Fruit fly (Drosophila melanogaster) whole organism, embryonic: Measurements from ENCODE around the gene Cep97.

Experiments
- Adf1 ChIP-seq: fragments of 200-800 bp; sonication (Bioruptor generic); IDR thresholded peaks from 2 replicates; pipeline ENCODE4 v1.3.6; 2022; ENCODE audit warnings: missing biosample characterization, missing genetic modification characterization
- Bdp1 ChIP-seq: fragments of 200-800 bp; sonication (Bioruptor generic); optimal IDR thresholded peaks from 3 replicates; lab custom pipeline; 2016; ENCODE audit warnings: missing biosample characterization, missing genetic modification characterization
- BtbVII ChIP-seq: fragments of 200-800 bp; sonication (Bioruptor generic); optimal IDR thresholded peaks from 3 replicates; lab custom pipeline; 2017; ENCODE audit warnings: missing biosample characterization, mild to moderate bottlenecking, missing genetic modification characterization
- C15 ChIP-seq: fragments of 200-800 bp; sonication (Bioruptor generic); IDR thresholded peaks from 3 replicates; pipeline ENCODE4 v1.3.6; 2022; ENCODE audit warnings: missing biosample characterization, missing genetic modification characterization
- CG11695 ChIP-seq: fragments of 200-800 bp; sonication (Bioruptor generic); IDR thresholded peaks from 3 replicates; pipeline ENCODE4 v1.3.6; 2022; ENCODE audit warnings: missing biosample characterization, missing genetic modification characterization
- CG12299 ChIP-seq: fragments of 200-800 bp; sonication (Bioruptor generic); optimal IDR thresholded peaks from 2 replicates; lab custom pipeline; 2018; ENCODE audit warnings: missing biosample characterization, mild to moderate bottlenecking, missing genetic modification characterization
- CG13296 ChIP-seq: fragments of 200-800 bp; sonication (Bioruptor generic); optimal IDR thresholded peaks from 3 replicates; lab custom pipeline; 2018; ENCODE audit warnings: missing biosample characterization, mild to moderate bottlenecking, missing genetic modification characterization
- CG14050 ChIP-seq: fragments of 200-800 bp; sonication (Bioruptor generic); IDR thresholded peaks from 3 replicates; pipeline ENCODE4 v1.3.6; 2022; ENCODE audit warnings: missing biosample characterization, missing genetic modification characterization
- CG15073 ChIP-seq: fragments of 200-800 bp; sonication (Bioruptor generic); optimal IDR thresholded peaks from 2 replicates; lab custom pipeline; 2016; ENCODE audit warnings: missing biosample characterization, missing genetic modification characterization
- CG1529 ChIP-seq: fragments of 200-800 bp; sonication (Bioruptor generic); optimal IDR thresholded peaks from 3 replicates; lab custom pipeline; 2018; ENCODE audit warnings: missing biosample characterization, missing genetic modification characterization
- CG17612 ChIP-seq: fragments of 200-800 bp; sonication (Bioruptor generic); IDR thresholded peaks from 2 replicates; pipeline ENCODE4 v1.3.6; 2022; ENCODE audit warnings: missing biosample characterization, missing genetic modification characterization
- CG17912 ChIP-seq: fragments of 200-800 bp; sonication (Bioruptor generic); optimal IDR thresholded peaks from 2 replicates; lab custom pipeline; 2018; ENCODE audit warnings: missing biosample characterization, mild to moderate bottlenecking, missing genetic modification characterization
- CG2875 ChIP-seq: fragments of 200-800 bp; sonication (Bioruptor generic); optimal IDR thresholded peaks from 2 replicates; lab custom pipeline; 2017; ENCODE audit warnings: missing biosample characterization, mild to moderate bottlenecking, missing genetic modification characterization, missing genetic modification reagents
- CG2889 ChIP-seq: fragments of 200-800 bp; sonication (Bioruptor generic); IDR thresholded peaks from 3 replicates; pipeline ENCODE4 v1.3.6; 2022; ENCODE audit warnings: missing biosample characterization, missing genetic modification characterization
- CG31365 ChIP-seq: fragments of 200-800 bp; sonication (Bioruptor generic); optimal IDR thresholded peaks from 2 replicates; lab custom pipeline; 2018; ENCODE audit warnings: missing biosample characterization, mild to moderate bottlenecking, missing genetic modification characterization
- CG3163 ChIP-seq: fragments of 200-800 bp; sonication (Bioruptor generic); optimal IDR thresholded peaks from 3 replicates; lab custom pipeline; 2016; ENCODE audit warnings: missing biosample characterization, missing genetic modification characterization
- CG32767 ChIP-seq: fragments of 200-800 bp; sonication (Bioruptor generic); IDR thresholded peaks from 2 replicates; pipeline ENCODE4 v1.3.6; 2022; ENCODE audit warnings: missing biosample characterization, missing genetic modification characterization
- CG4282 ChIP-seq: fragments of 200-800 bp; sonication (Bioruptor generic); optimal IDR thresholded peaks from 2 replicates; lab custom pipeline; 2016; ENCODE audit warnings: missing biosample characterization, missing genetic modification characterization
- CG43689 ChIP-seq: fragments of 200-800 bp; sonication (Bioruptor generic); IDR thresholded peaks from 2 replicates; pipeline ENCODE4 v1.3.6; 2022; ENCODE audit warnings: missing biosample characterization, missing genetic modification characterization
- CG4424 ChIP-seq: fragments of 200-800 bp; sonication (Bioruptor generic); optimal IDR thresholded peaks from 3 replicates; lab custom pipeline; 2016; ENCODE audit warnings: missing biosample characterization, missing genetic modification characterization
- CG4854 ChIP-seq: fragments of 200-800 bp; sonication (Bioruptor generic); optimal IDR thresholded peaks from 2 replicates; lab custom pipeline; 2016; ENCODE audit warnings: missing biosample characterization, missing genetic modification characterization, inconsistent platforms
- CG8944 ChIP-seq: fragments of 200-800 bp; sonication (Bioruptor generic); optimal IDR thresholded peaks from 3 replicates; lab custom pipeline; 2016; ENCODE audit warnings: missing biosample characterization, missing genetic modification characterization
- CG9437 ChIP-seq: fragments of 200-800 bp; sonication (Bioruptor generic); optimal IDR thresholded peaks from 2 replicates; lab custom pipeline; 2018; ENCODE audit warnings: missing biosample characterization, mild to moderate bottlenecking, missing genetic modification characterization
- D19A ChIP-seq: fragments of 200-800 bp; optimal IDR thresholded peaks from 3 replicates; lab custom pipeline; 2019; ENCODE audit warnings: missing biosample characterization, mild to moderate bottlenecking, missing genetic modification characterization, moderate library complexity
- Dad ChIP-seq: fragments of 200-800 bp; sonication (Bioruptor generic); optimal IDR thresholded peaks from 3 replicates; lab custom pipeline; 2016; ENCODE audit warnings: missing biosample characterization, missing genetic modification characterization
- Dip3 ChIP-seq: fragments of 200-800 bp; sonication (Bioruptor generic); optimal IDR thresholded peaks from 3 replicates; lab custom pipeline; 2016; ENCODE audit warnings: missing biosample characterization, missing genetic modification characterization
- Fer1 ChIP-seq: fragments of 200-800 bp; sonication (Bioruptor generic); optimal IDR thresholded peaks from 2 replicates; lab custom pipeline; 2017; ENCODE audit warnings: missing biosample characterization, mild to moderate bottlenecking, missing genetic modification characterization
- Kr ChIP-seq: fragments of 200-800 bp; sonication (Bioruptor generic); optimal IDR thresholded peaks from 2 replicates; lab custom pipeline; 2017; ENCODE audit warnings: missing biosample characterization, mild to moderate bottlenecking, missing genetic modification characterization
- Mrtf ChIP-seq: fragments of 200-800 bp; sonication (Bioruptor generic); IDR thresholded peaks from 3 replicates; pipeline ENCODE4 v1.3.6; 2022; ENCODE audit warnings: missing biosample characterization, missing genetic modification characterization
- Oaz ChIP-seq: fragments of 200-800 bp; sonication (Bioruptor generic); IDR thresholded peaks from 2 replicates; pipeline ENCODE4 v1.3.6; 2022; ENCODE audit warnings: missing biosample characterization, missing genetic modification characterization
- Stat92E ChIP-seq, 3 experiments: fragments of >200 bp in 2 of 3; fragments of 200-800 bp in 1 of 3; sonication (Bioruptor generic) in 1 of 3; optimal IDR thresholded peaks; 2 replicates each; lab custom pipeline; 2017 to 2019; ENCODE audit warnings: missing biosample characterization in 3 of 3, missing genetic modification characterization in 3 of 3, mild to moderate bottlenecking in 1 of 3, moderate library complexity in 1 of 3
- TFAM ChIP-seq: fragments of 200-800 bp; sonication (Bioruptor generic); optimal IDR thresholded peaks from 2 replicates; lab custom pipeline; 2017; ENCODE audit warnings: missing biosample characterization, missing genetic modification characterization, inconsistent platforms
- bab2 ChIP-seq: fragments of 200-800 bp; sonication (Bioruptor generic); optimal IDR thresholded peaks from 2 replicates; lab custom pipeline; 2016; ENCODE audit warnings: missing biosample characterization, missing genetic modification characterization
- bigmax ChIP-seq: fragments of 200-800 bp; sonication (Bioruptor generic); optimal IDR thresholded peaks from 2 replicates; lab custom pipeline; 2018; ENCODE audit warnings: missing biosample characterization, mild to moderate bottlenecking, missing genetic modification characterization
- btn ChIP-seq: fragments of 200-800 bp; sonication (Bioruptor generic); optimal IDR thresholded peaks from 2 replicates; lab custom pipeline; 2016; ENCODE audit warnings: missing biosample characterization, missing genetic modification characterization
- dimm ChIP-seq: fragments of 200-800 bp; sonication (Bioruptor generic); IDR thresholded peaks from 2 replicates; pipeline ENCODE4 v1.3.6; 2022; ENCODE audit warnings: missing biosample characterization, missing genetic modification characterization
- disco-r ChIP-seq: fragments of 200-800 bp; sonication (Bioruptor generic); optimal IDR thresholded peaks from 2 replicates; lab custom pipeline; 2016; ENCODE audit warnings: missing biosample characterization, missing genetic modification characterization
- dmrt99B ChIP-seq: fragments of 200-800 bp; sonication (Bioruptor generic); optimal IDR thresholded peaks from 2 replicates; lab custom pipeline; 2018; ENCODE audit warnings: missing biosample characterization, mild to moderate bottlenecking, missing genetic modification characterization, moderate library complexity
- gce ChIP-seq: fragments of 200-800 bp; sonication (Bioruptor generic); IDR thresholded peaks from 3 replicates; pipeline ENCODE4 v1.3.6; 2022; ENCODE audit warnings: missing biosample characterization, missing genetic modification characterization
- insv ChIP-seq, 2 experiments: fragments of 200-800 bp; sonication (Bioruptor generic); optimal IDR thresholded peaks; 3 replicates each; lab custom pipeline; 2016 to 2018; ENCODE audit warnings: missing biosample characterization in 2 of 2, missing genetic modification characterization in 2 of 2
- jing ChIP-seq: fragments of 200-800 bp; sonication (Bioruptor generic); optimal IDR thresholded peaks from 2 replicates; lab custom pipeline; 2018; ENCODE audit warnings: missing biosample characterization, mild to moderate bottlenecking, missing genetic modification characterization
- nau ChIP-seq: fragments of 200-800 bp; sonication (Bioruptor generic); optimal IDR thresholded peaks from 3 replicates; lab custom pipeline; 2017; ENCODE audit warnings: missing biosample characterization, mild to moderate bottlenecking, missing genetic modification characterization, missing genetic modification reagents
- pan ChIP-seq, 4 experiments: fragments of >200 bp in 3 of 4; fragments of 200-800 bp in 1 of 4; sonication (Bioruptor generic) in 1 of 4; optimal IDR thresholded peaks in 3 of 4; IDR thresholded peaks in 1 of 4; 2 replicates each; pipeline versions ENCODE4 v1.3.6 to Lab custom; 2017 to 2022; ENCODE audit warnings: missing biosample characterization in 2 of 4, missing genetic modification characterization in 2 of 4, mixed read lengths in 1 of 4
- pzg ChIP-seq: fragments of 200-800 bp; sonication (Bioruptor generic); optimal IDR thresholded peaks from 3 replicates; lab custom pipeline; 2018; ENCODE audit warnings: missing biosample characterization, mild to moderate bottlenecking, missing genetic modification characterization, moderate library complexity
- ranshi ChIP-seq: fragments of 200-800 bp; sonication (Bioruptor generic); IDR thresholded peaks from 2 replicates; pipeline ENCODE4 v1.3.6; 2022; ENCODE audit warnings: missing biosample characterization, missing genetic modification characterization
- schlank ChIP-seq: fragments of 200-800 bp; sonication (Bioruptor generic); optimal IDR thresholded peaks from 2 replicates; lab custom pipeline; 2018; ENCODE audit warnings: missing biosample characterization, mild to moderate bottlenecking, missing genetic modification characterization
- scrt ChIP-seq: fragments of 200-800 bp; sonication (Bioruptor generic); optimal IDR thresholded peaks from 2 replicates; lab custom pipeline; 2018; ENCODE audit warnings: missing biosample characterization, mild to moderate bottlenecking, missing genetic modification characterization, moderate library complexity
- trem ChIP-seq: fragments of 200-800 bp; optimal IDR thresholded peaks from 3 replicates; lab custom pipeline; 2019; ENCODE audit warnings: missing biosample characterization, mild to moderate bottlenecking, missing genetic modification characterization, moderate library complexity
- trh ChIP-seq: fragments of 200-800 bp; sonication (Bioruptor generic); optimal IDR thresholded peaks from 2 replicates; lab custom pipeline; 2016; ENCODE audit warnings: missing biosample characterization, missing genetic modification characterization
- ttk ChIP-seq: fragments of 200-800 bp; sonication (Bioruptor generic); IDR thresholded peaks from 2 replicates; pipeline ENCODE4 v2.1.2; 2022; ENCODE audit warnings: missing biosample characterization, missing genetic modification characterization
- usp ChIP-seq: fragments of >200 bp; optimal IDR thresholded peaks from 2 replicates; lab custom pipeline; 2017; ENCODE audit warnings: missing biosample characterization, missing genetic modification characterization

The Cep97 gene

DNA sequence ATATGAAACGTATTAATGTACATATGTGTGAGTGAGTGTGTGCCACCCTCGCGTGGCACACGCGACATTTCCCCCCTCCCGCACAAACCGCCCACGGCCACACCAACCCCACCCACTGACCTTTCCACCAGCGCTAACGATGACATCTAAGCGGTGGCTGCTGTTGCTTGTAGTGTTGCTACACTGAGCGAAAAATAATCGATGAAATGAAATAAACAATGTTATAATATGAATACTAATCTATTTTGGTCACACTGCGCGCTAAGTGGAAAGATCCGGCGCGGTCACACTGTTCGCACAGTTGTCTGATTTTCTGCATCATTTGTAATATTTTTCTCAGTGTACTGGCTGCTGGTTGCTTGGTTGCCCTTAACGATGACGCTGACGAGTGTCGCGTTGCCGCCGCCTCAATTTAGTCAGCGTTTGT lies 35.2 kb upstream of the Cep97 start (continued):
- TF ChIP-seq Oaz (peak; percentile 87), CG31365 (tag; lab: Kevin White, UChicago) (peak; percentile 87), scrt (GFP tag; lab: Kevin White, UChicago) (peak; percentile 88), dmrt99B (tag; lab: Kevin White, UChicago) (peak; percentile 98), CG4854 (peak; percentile 94), insv (GFP tag; optimal IDR thresholded peaks at IDR 0.05; lab: Kevin White, UChicago) (peak; percentile 18 to 50), D19A (peak; percentile 87), pan (optimal IDR thresholded peaks at IDR 0.05; lab: Kevin White, UChicago) (no peak), pan (GFP tag; optimal IDR thresholded peaks at IDR 0.05 in 1 of 2, IDR thresholded peaks at IDR 0.05 in 1 of 2) (peak in 1 of 2 experiments; percentile 97), CG15073 (GFP tag; lab: Kevin White, UChicago) (peak; percentile 88), CG2889 (peak; percentile 90), BtbVII (GFP tag; lab: Kevin White, UChicago) (peak; percentile 80), usp (GFP tag; lab: Kevin White, UChicago) (no peak), gce (peak; percentile 96), Kr (GFP tag; lab: Kevin White, UChicago) (peak; percentile 96), trem (peak; percentile 96), Mrtf (GFP tag; lab: Robert Waterston, UW) (peak; percentile 94), Stat92E (GFP tag; optimal IDR thresholded peaks at IDR 0.05; lab: Kevin White, UChicago) (peak in 1 of 3 experiments; percentile 97), btn (GFP tag; lab: Kevin White, UChicago) (peak; percentile 97), ranshi (peak; percentile 95), bab2 (GFP tag; lab: Kevin White, UChicago) (peak; percentile 97), bigmax (GFP tag; lab: Kevin White, UChicago) (peak; percentile 57), CG1529 (GFP tag; lab: Kevin White, UChicago) (peak; percentile 97), disco-r (GFP tag; lab: Kevin White, UChicago) (peak; percentile 91), CG4424 (peak; percentile 98), pzg (no peak), dimm (GFP tag; lab: Robert Waterston, UW) (peak; percentile 86), CG4282 (peak; percentile 72), C15 (peak; percentile 70; the same call in 1 of the 3 replicates), Dip3 (GFP tag; lab: Kevin White, UChicago) (peak; percentile 74), CG14050 (GFP tag; lab: Robert Waterston, UW) (peak; percentile 88), TFAM (GFP tag; lab: Kevin White, UChicago) (peak; percentile 92), Fer1 (GFP tag; lab: Kevin White, UChicago) (no peak), CG11695 (peak; percentile 93), CG12299 (tag; lab: Kevin White, UChicago) (peak; percentile 91), CG17912 (GFP tag; lab: Kevin White, UChicago) (peak; percentile 86), schlank (tag; lab: Kevin White, UChicago) (peak; percentile 76), nau (GFP tag; lab: Kevin White, UChicago) (peak; percentile 94), Adf1 (GFP tag; lab: Robert Waterston, UW) (no peak; the same call in 1 of the 2 replicates), jing (GFP tag; lab: Kevin White, UChicago) (peak; percentile 97), CG3163 (peak; percentile 77), CG8944 (GFP tag; lab: Kevin White, UChicago) (peak; percentile 96), CG32767 (GFP tag; lab: Robert Waterston, UW) (peak; percentile 92), ttk (peak; percentile 96), Bdp1 (GFP tag; lab: Kevin White, UChicago) (peak; percentile 89), CG9437 (GFP tag; lab: Kevin White, UChicago) (peak; percentile 82), CG17612 (GFP tag; lab: Robert Waterston, UW) (peak; percentile 86), CG13296 (peak; percentile 83), CG2875 (GFP tag; lab: Kevin White, UChicago) (peak; percentile 98), trh (peak; percentile 92), CG43689 (peak; percentile 90), Dad (peak; percentile 96)
